Fruit fly (Drosophila melanogaster) whole organism, embryonic: ENCODE data around the gene GNBP1.

Source experiments
- Ada2b ChIP-seq: fragments of 200-800 bp; sonication (Bioruptor generic); IDR thresholded peaks from 2 replicates; pipeline ENCODE4 v1.3.6; 2022; ENCODE audit warnings: missing biosample characterization, missing genetic modification characterization
- Awh ChIP-seq: fragments of 200-800 bp; sonication (Bioruptor generic); IDR thresholded peaks from 2 replicates; pipeline ENCODE4, ENCODE4 v1.3.6; 2022; ENCODE audit warnings: missing biosample characterization, missing genetic modification characterization
- B-H2 ChIP-seq: fragments of 200-800 bp; sonication (Bioruptor generic); optimal IDR thresholded peaks from 2 replicates; lab custom pipeline; 2018; ENCODE audit warnings: missing biosample characterization, mild to moderate bottlenecking, missing genetic modification characterization
- CG10543 ChIP-seq: fragments of 200-800 bp; sonication (Bioruptor generic); optimal IDR thresholded peaks from 3 replicates; lab custom pipeline; 2017; ENCODE audit warnings: missing biosample characterization, mild to moderate bottlenecking, missing genetic modification characterization, moderate library complexity
- CG11696 ChIP-seq: fragments of 200-800 bp; sonication (Bioruptor generic); IDR thresholded peaks from 2 replicates; pipeline ENCODE4 v1.3.6; 2022; ENCODE audit warnings: missing biosample characterization, missing genetic modification characterization
- CG12071 ChIP-seq: fragments of 200-800 bp; sonication (Bioruptor generic); optimal IDR thresholded peaks from 3 replicates; lab custom pipeline; 2018; ENCODE audit warnings: missing biosample characterization, mild to moderate bottlenecking, missing genetic modification characterization
- CG12155 ChIP-seq: fragments of 200-800 bp; sonication (Bioruptor generic); optimal IDR thresholded peaks from 3 replicates; lab custom pipeline; 2016; ENCODE audit warnings: missing biosample characterization, missing genetic modification characterization
- CG12391 ChIP-seq: fragments of 200-800 bp; sonication (Bioruptor generic); optimal IDR thresholded peaks from 3 replicates; lab custom pipeline; 2018; ENCODE audit warnings: missing biosample characterization, mild to moderate bottlenecking, missing genetic modification characterization, moderate library complexity
- CG12659 ChIP-seq: fragments of 200-800 bp; sonication (Bioruptor generic); optimal IDR thresholded peaks from 3 replicates; lab custom pipeline; 2017; ENCODE audit warnings: mild to moderate bottlenecking, missing biosample characterization, missing genetic modification reagents, missing genetic modification characterization
- CG15269 ChIP-seq: fragments of 200-800 bp; sonication (Bioruptor generic); optimal IDR thresholded peaks from 2 replicates; lab custom pipeline; 2018; ENCODE audit warnings: missing biosample characterization, mild to moderate bottlenecking, missing genetic modification characterization, moderate library complexity
- CG1529 ChIP-seq: fragments of 200-800 bp; sonication (Bioruptor generic); optimal IDR thresholded peaks from 3 replicates; lab custom pipeline; 2018; ENCODE audit warnings: missing biosample characterization, missing genetic modification characterization
- CG2116 ChIP-seq: fragments of 200-800 bp; sonication (Bioruptor generic); optimal IDR thresholded peaks from 3 replicates; lab custom pipeline; 2018; ENCODE audit warnings: missing biosample characterization, mild to moderate bottlenecking, missing genetic modification characterization
- CG2202 ChIP-seq: fragments of 200-800 bp; sonication (Bioruptor generic); optimal IDR thresholded peaks from 2 replicates; lab custom pipeline; 2018; ENCODE audit warnings: missing biosample characterization, mild to moderate bottlenecking, missing genetic modification characterization
- CG32532 ChIP-seq: fragments of 200-800 bp; sonication (Bioruptor generic); IDR thresholded peaks from 2 replicates; pipeline ENCODE4 v1.3.6; 2022; ENCODE audit warnings: missing biosample characterization, missing genetic modification characterization
- CG32772 ChIP-seq: fragments of 200-800 bp; sonication (Bioruptor generic); IDR thresholded peaks from 2 replicates; pipeline ENCODE4 v1.3.6; 2022; ENCODE audit warnings: missing biosample characterization, missing genetic modification characterization
- CG6813 ChIP-seq: fragments of 200-800 bp; sonication (Bioruptor generic); optimal IDR thresholded peaks from 2 replicates; lab custom pipeline; 2017; ENCODE audit warnings: missing biosample characterization, missing genetic modification characterization, mild to moderate bottlenecking, moderate library complexity, missing genetic modification reagents
- CG7987 ChIP-seq: fragments of 200-800 bp; sonication (Bioruptor generic); optimal IDR thresholded peaks from 2 replicates; lab custom pipeline; 2018; ENCODE audit warnings: missing biosample characterization, mild to moderate bottlenecking, missing genetic modification characterization, moderate library complexity
- CG8924 ChIP-seq: fragments of 200-800 bp; optimal IDR thresholded peaks from 3 replicates; lab custom pipeline; 2019; ENCODE audit warnings: missing biosample characterization, mild to moderate bottlenecking, missing genetic modification characterization, moderate library complexity
- CG9817 ChIP-seq: fragments of 200-800 bp; sonication (Bioruptor generic); optimal IDR thresholded peaks from 2 replicates; lab custom pipeline; 2018; ENCODE audit warnings: missing biosample characterization, mild to moderate bottlenecking, missing genetic modification characterization, moderate library complexity
- CG9932 ChIP-seq: fragments of 200-800 bp; sonication (Bioruptor generic); IDR thresholded peaks from 2 replicates; pipeline ENCODE4 v1.3.6; 2022; ENCODE audit warnings: missing biosample characterization, missing genetic modification characterization
- Dfd ChIP-seq, 2 experiments: fragments of >200 bp; optimal IDR thresholded peaks; 2 replicates each; lab custom pipeline; 2017; ENCODE audit warnings: missing biosample characterization in 2 of 2, missing genetic modification characterization in 2 of 2
- E2f2 ChIP-seq: fragments of 200-800 bp; sonication (Bioruptor generic); IDR thresholded peaks from 2 replicates; pipeline ENCODE4 v1.3.6; 2022; ENCODE audit warnings: missing biosample characterization, missing genetic modification characterization
- HHEX ChIP-seq: fragments of 200-800 bp; sonication (Bioruptor generic); optimal IDR thresholded peaks from 3 replicates; lab custom pipeline; 2017; ENCODE audit warnings: missing biosample characterization, mild to moderate bottlenecking, missing genetic modification characterization, missing genetic modification reagents
- HLH54F ChIP-seq: fragments of 200-800 bp; sonication (Bioruptor generic); optimal IDR thresholded peaks from 3 replicates; lab custom pipeline; 2016; ENCODE audit warnings: missing biosample characterization, missing genetic modification characterization
- Lpt ChIP-seq: fragments of >200 bp; optimal IDR thresholded peaks from 2 replicates; lab custom pipeline; 2018; ENCODE audit warnings: missing biosample characterization, missing genetic modification characterization
- Mes4 ChIP-seq: fragments of 200-800 bp; sonication (Bioruptor generic); optimal IDR thresholded peaks from 2 replicates; lab custom pipeline; 2016; ENCODE audit warnings: missing biosample characterization, missing genetic modification characterization
- Nf-YC ChIP-seq: fragments of 200-800 bp; optimal IDR thresholded peaks from 3 replicates; lab custom pipeline; 2019; ENCODE audit warnings: missing biosample characterization, mild to moderate bottlenecking, missing genetic modification characterization, moderate library complexity
- PHDP ChIP-seq: fragments of 200-800 bp; sonication (Bioruptor generic); optimal IDR thresholded peaks from 3 replicates; lab custom pipeline; 2018; ENCODE audit warnings: missing biosample characterization, mild to moderate bottlenecking, missing genetic modification characterization, moderate library complexity
- Pdp1 ChIP-seq, 2 experiments: fragments of 200-800 bp; sonication (Bioruptor generic); optimal IDR thresholded peaks; 3 replicates each; lab custom pipeline; 2016; ENCODE audit warnings: missing biosample characterization in 2 of 2, missing genetic modification characterization in 2 of 2, mild to moderate bottlenecking in 1 of 2, moderate library complexity in 1 of 2
- Rfx ChIP-seq: fragments of 200-800 bp; sonication (Bioruptor generic); IDR thresholded peaks from 2 replicates; pipeline ENCODE4 v1.3.6; 2022; ENCODE audit warnings: missing biosample characterization, missing genetic modification characterization
- TFAM ChIP-seq: fragments of 200-800 bp; sonication (Bioruptor generic); optimal IDR thresholded peaks from 2 replicates; lab custom pipeline; 2017; ENCODE audit warnings: missing biosample characterization, missing genetic modification characterization, inconsistent platforms
- Taf1 ChIP-seq: fragments of 200-800 bp; sonication (Bioruptor generic); IDR thresholded peaks from 2 replicates; pipeline ENCODE4 v1.3.6; 2022; ENCODE audit warnings: missing biosample characterization, missing genetic modification characterization
- Xbp1 ChIP-seq: fragments of 200-800 bp; sonication (Bioruptor generic); optimal IDR thresholded peaks from 3 replicates; lab custom pipeline; 2016; ENCODE audit warnings: missing biosample characterization, mild to moderate bottlenecking, missing genetic modification characterization
- YL-1 ChIP-seq: fragments of 200-800 bp; sonication (Bioruptor generic); optimal IDR thresholded peaks from 3 replicates; lab custom pipeline; 2017; ENCODE audit warnings: missing biosample characterization, mild to moderate bottlenecking, missing genetic modification characterization
- ab ChIP-seq: fragments of 200-800 bp; sonication (Bioruptor generic); optimal IDR thresholded peaks from 2 replicates; lab custom pipeline; 2016; ENCODE audit warnings: missing biosample characterization, missing genetic modification characterization
- ara ChIP-seq: fragments of 200-800 bp; sonication (Bioruptor generic); IDR thresholded peaks from 2 replicates; pipeline ENCODE4 v1.3.6; 2022; ENCODE audit warnings: missing biosample characterization, missing genetic modification characterization
- cg ChIP-seq: fragments of 200-800 bp; sonication (Bioruptor generic); optimal IDR thresholded peaks from 3 replicates; lab custom pipeline; 2019; ENCODE audit warnings: missing biosample characterization, mild to moderate bottlenecking, missing genetic modification characterization, moderate library complexity
- chn ChIP-seq: fragments of 200-800 bp; sonication (Bioruptor generic); optimal IDR thresholded peaks from 2 replicates; lab custom pipeline; 2016; ENCODE audit warnings: missing biosample characterization, missing genetic modification characterization
- crp ChIP-seq, 2 experiments: fragments of 200-800 bp; sonication (Bioruptor generic); optimal IDR thresholded peaks; 2 replicates in 1 of 2; 3 replicates in 1 of 2; lab custom pipeline; 2017; ENCODE audit warnings: missing biosample characterization in 2 of 2, missing genetic modification characterization in 2 of 2, mild to moderate bottlenecking in 1 of 2, moderate library complexity in 1 of 2
- esg ChIP-seq: fragments of 200-800 bp; sonication (Bioruptor generic); conservative IDR thresholded peaks from 2 replicates; pipeline ENCODE4 v1.3.6; 2022; ENCODE audit warnings: missing biosample characterization, missing genetic modification characterization
- gro ChIP-seq: fragments of 200-800 bp; sonication (Bioruptor generic); optimal IDR thresholded peaks from 2 replicates; lab custom pipeline; 2016; ENCODE audit warnings: missing biosample characterization, missing genetic modification characterization
- hkb ChIP-seq, 2 experiments: fragments of 200-800 bp in 1 of 2; fragments of >200 bp in 1 of 2; sonication (Bioruptor generic) in 1 of 2; IDR thresholded peaks in 1 of 2; optimal IDR thresholded peaks in 1 of 2; 2 replicates each; pipeline versions ENCODE4 v1.3.6 to Lab custom; 2017 to 2022; ENCODE audit warnings: missing biosample characterization in 1 of 2, missing genetic modification characterization in 1 of 2
- jumu ChIP-seq: fragments of 200-800 bp; sonication (Bioruptor generic); optimal IDR thresholded peaks from 3 replicates; lab custom pipeline; 2016; ENCODE audit warnings: missing biosample characterization, missing genetic modification characterization
- nerfin-1 ChIP-seq: fragments of 200-800 bp; sonication (Bioruptor generic); optimal IDR thresholded peaks from 3 replicates; lab custom pipeline; 2019; ENCODE audit warnings: missing biosample characterization, mild to moderate bottlenecking, missing genetic modification characterization, moderate library complexity
- rib ChIP-seq: fragments of 200-800 bp; sonication (Bioruptor generic); IDR thresholded peaks from 2 replicates; pipeline ENCODE4 v1.3.6; 2022; ENCODE audit warnings: missing biosample characterization, missing genetic modification characterization
- slp2 ChIP-seq: fragments of 200-800 bp; sonication (Bioruptor generic); optimal IDR thresholded peaks from 2 replicates; lab custom pipeline; 2016; ENCODE audit warnings: missing biosample characterization, missing genetic modification characterization
- sna ChIP-seq: fragments of 200-800 bp; sonication (Bioruptor generic); IDR thresholded peaks from 2 replicates; pipeline ENCODE4 v1.3.6; 2022; ENCODE audit warnings: missing biosample characterization, missing genetic modification characterization; ENCODE audit not compliant: partially characterized antibody
- sr ChIP-seq: fragments of 200-800 bp; sonication (Bioruptor generic); IDR thresholded peaks from 3 replicates; pipeline ENCODE4 v1.3.6; 2022; ENCODE audit warnings: missing biosample characterization, missing genetic modification characterization
- usp ChIP-seq: fragments of >200 bp; optimal IDR thresholded peaks from 2 replicates; lab custom pipeline; 2017; ENCODE audit warnings: missing biosample characterization, missing genetic modification characterization

The GNBP1 gene

dm6 chr3L:18681550-18682217 is 6.1 kb downstream of the GNBP1 start, which contains the start of the genes Sgf11 and CG32202 (continued):
- TF ChIP-seq Xbp1: peak; percentile 73
- TF ChIP-seq CG32532 (GFP tag; lab: Robert Waterston, UW): peak; percentile 64; the same call in 1 of the 2 replicates
- TF ChIP-seq esg (GFP tag; lab: Robert Waterston, UW): peak; percentile 53; the same call in 1 of the 2 replicates
- TF ChIP-seq TFAM: no peak
- TF ChIP-seq CG2202 (tag; lab: Kevin White, UChicago): peak; percentile 23
- no peak for TF ChIP-seq CG7987 (GFP tag; lab: Kevin White, UChicago)
- no peak for TF ChIP-seq hkb (optimal IDR thresholded peaks at IDR 0.05; lab: Kevin White, UChicago)
- peak; percentile 59 for TF ChIP-seq hkb (GFP tag; IDR thresholded peaks at IDR 0.05; lab: Robert Waterston, UW)
- no peak for TF ChIP-seq Dfd (GFP tag; optimal IDR thresholded peaks at IDR 0.05; lab: Kevin White, UChicago)
- TF ChIP-seq CG15269: peak; percentile 75
- TF ChIP-seq YL-1: peak; percentile 25
- TF ChIP-seq usp (GFP tag; lab: Kevin White, UChicago): no peak
- TF ChIP-seq CG12659 (GFP tag; lab: Kevin White, UChicago): peak; percentile 88
- TF ChIP-seq Pdp1 (GFP tag; optimal IDR thresholded peaks at IDR 0.05; lab: Kevin White, UChicago): peak in 1 of 2 experiments; percentile 35
- no peak for TF ChIP-seq Mes4 (GFP tag; lab: Kevin White, UChicago)
- no peak for TF ChIP-seq sr (GFP tag; lab: Robert Waterston, UW)
- no peak for TF ChIP-seq jumu (GFP tag; lab: Kevin White, UChicago)
- TF ChIP-seq CG9932 (GFP tag; lab: Robert Waterston, UW): peak; percentile 56
- peak; percentile 59 for TF ChIP-seq B-H2 (GFP tag; lab: Kevin White, UChicago)
- no peak for TF ChIP-seq cg
- TF ChIP-seq crp (GFP tag; optimal IDR thresholded peaks at IDR 0.05; lab: Kevin White, UChicago): peak in 1 of 2 experiments; percentile 55
- peak; percentile 42 for TF ChIP-seq CG2116 (GFP tag; lab: Kevin White, UChicago)
- peak; percentile 88 for TF ChIP-seq CG12391 (tag; lab: Kevin White, UChicago)
- TF ChIP-seq HHEX: peak; percentile 41
- no peak for TF ChIP-seq sna
- no peak for TF ChIP-seq Taf1
- peak; percentile 22 for TF ChIP-seq HLH54F (GFP tag; lab: Kevin White, UChicago)
- no peak for TF ChIP-seq CG11696 (GFP tag; lab: Robert Waterston, UW)
- TF ChIP-seq gro (GFP tag; lab: Kevin White, UChicago): no peak
- TF ChIP-seq ara (GFP tag; lab: Robert Waterston, UW): 0 out of 2 replicates have a peak, but pooled peaks have one; percentile 36
- peak; percentile 56 for TF ChIP-seq nerfin-1 (tag; lab: Kevin White, UChicago)
- TF ChIP-seq Nf-YC (tag; lab: Kevin White, UChicago): peak; percentile 61
- TF ChIP-seq slp2 (GFP tag; lab: Kevin White, UChicago): no peak
- TF ChIP-seq CG10543 (GFP tag; lab: Kevin White, UChicago): peak; percentile 52
- peak; percentile 47 for TF ChIP-seq CG9817 (tag; lab: Kevin White, UChicago)
- no peak; the same call in 1 of the 2 replicates for TF ChIP-seq Rfx
- no peak for TF ChIP-seq Awh
- no peak for TF ChIP-seq CG1529 (GFP tag; lab: Kevin White, UChicago)
- peak; percentile 74 for TF ChIP-seq PHDP
- no peak for TF ChIP-seq chn (GFP tag; lab: Kevin White, UChicago)
- TF ChIP-seq CG6813: no peak
- peak; percentile 79 for TF ChIP-seq CG8924 (tag; lab: Kevin White, UChicago)
- TF ChIP-seq ab (GFP tag; lab: Kevin White, UChicago): no peak
- no peak for TF ChIP-seq E2f2
- 0 out of 2 replicates have a peak, but pooled peaks have one; percentile 7 for TF ChIP-seq Ada2b (GFP tag; lab: Robert Waterston, UW)
- peak; percentile 53 for TF ChIP-seq CG12155 (GFP tag; lab: Kevin White, UChicago)
- TF ChIP-seq Lpt (GFP tag; lab: Kevin White, UChicago): no peak
- TF ChIP-seq CG32772 (GFP tag; lab: Robert Waterston, UW): peak; percentile 62
- TF ChIP-seq CG12071 (GFP tag; lab: Kevin White, UChicago): no peak
- TF ChIP-seq rib (GFP tag; lab: Robert Waterston, UW): no peak
